Worm (Caenorhabditis elegans) whole organism, late embryonic: ENCODE measurements around the gene T06A1.5.

Experiments used
- lim-6 ChIP-seq: sonication (generic microtip); optimal IDR thresholded peaks from 2 replicates; lab custom pipeline; 2016; ENCODE audit warnings: missing genetic modification characterization, missing compliant biosample characterization
- lin-11 ChIP-seq: fragments of 200-800 bp; sonication (Bioruptor generic); optimal IDR thresholded peaks from 2 replicates; lab custom pipeline; 2018; ENCODE audit warnings: mild to moderate bottlenecking, missing genetic modification characterization, missing compliant biosample characterization
- pha-4 ChIP-seq: fragments of 150-350 bp; optimal IDR thresholded peaks from 2 replicates; lab custom pipeline; 2018; ENCODE audit warnings: missing biosample characterization, missing genetic modification reagents, missing genetic modification characterization
- pqm-1 ChIP-seq: sonication (generic microtip); optimal IDR thresholded peaks from 2 replicates; lab custom pipeline; 2016; ENCODE audit warnings: missing genetic modification characterization, missing compliant biosample characterization
- rnt-1 ChIP-seq: sonication (generic microtip); optimal IDR thresholded peaks from 2 replicates; lab custom pipeline; 2016; ENCODE audit warnings: missing genetic modification characterization, missing compliant biosample characterization
- unc-42 ChIP-seq: sonication (generic microtip); optimal IDR thresholded peaks from 2 replicates; lab custom pipeline; 2016; ENCODE audit warnings: missing genotype, missing genetic modification characterization, missing compliant biosample characterization
- unc-55 ChIP-seq: sonication (generic microtip); optimal IDR thresholded peaks from 2 replicates; lab custom pipeline; 2017; ENCODE audit warnings: missing biosample characterization, missing genetic modification reagents, missing genetic modification characterization

DNA sequence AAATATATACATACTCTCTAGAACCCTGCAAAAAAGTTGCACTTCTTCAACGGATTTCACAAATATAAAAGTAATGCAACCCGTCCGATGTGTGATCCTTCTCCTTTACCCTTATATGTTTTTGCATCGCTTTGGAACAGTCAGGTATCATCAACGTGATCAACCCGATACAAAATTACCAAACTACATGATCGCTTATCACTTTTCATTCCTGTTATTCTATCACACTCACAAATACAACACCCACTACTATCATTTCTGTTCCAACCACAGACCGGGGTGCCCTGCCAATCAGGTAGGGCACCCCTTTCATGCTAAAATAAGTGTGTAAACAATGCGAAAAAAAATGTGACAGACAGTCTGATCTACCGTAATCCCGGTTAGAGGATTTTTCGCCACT lies 39.9 kb downstream of the T06A1.5 start:
- TF ChIP-seq pha-4 (tag; lab: Kevin White, UChicago) (no peak), rnt-1 (tag; lab: Kevin White, UChicago) (no peak), lim-6 (tag; lab: Kevin White, UChicago) (no peak), pqm-1 (tag; lab: Kevin White, UChicago) (no peak), unc-55 (GFP tag; lab: Kevin White, UChicago) (no peak), unc-42 (tag; lab: Kevin White, UChicago) (no peak), lin-11 (tag; lab: Kevin White, UChicago) (no peak)
